Worm (Caenorhabditis elegans) whole organism, young adult: ENCODE results near the gene str-27.

Experiments used
- B0035.1 ChIP-seq: sonication (generic microtip); optimal IDR thresholded peaks from 2 replicates; lab custom pipeline; 2016; ENCODE audit warnings: missing genetic modification characterization, mild to moderate bottlenecking, missing compliant biosample characterization, missing genotype, missing genetic modification reagents
- C06A6.2 ChIP-seq: fragments of 200-800 bp; sonication (Bioruptor generic); conservative IDR thresholded peaks from 2 replicates; pipeline ENCODE4 v1.3.6; 2022; ENCODE audit warnings: missing genetic modification characterization, missing compliant biosample characterization
- C17E4.6 ChIP-seq: fragments of 200-800 bp; sonication (Bioruptor generic); IDR thresholded peaks from 2 replicates; pipeline ENCODE4 v1.3.6; 2022; ENCODE audit warnings: missing genetic modification reagents, missing genetic modification characterization, missing compliant biosample characterization
- D2030.7 ChIP-seq: fragments of 200-800 bp; sonication (Bioruptor generic); IDR thresholded peaks from 2 replicates; pipeline ENCODE4 v1.3.6; 2022; ENCODE audit warnings: missing genetic modification reagents, missing genetic modification characterization, missing compliant biosample characterization
- F22D6.2 ChIP-seq: sonication (generic microtip); optimal IDR thresholded peaks from 2 replicates; lab custom pipeline; 2016; ENCODE audit warnings: mild to moderate bottlenecking, missing genetic modification characterization, missing compliant biosample characterization
- F52B5.7 ChIP-seq: sonication (generic microtip); optimal IDR thresholded peaks from 2 replicates; lab custom pipeline; 2016; ENCODE audit warnings: mild to moderate bottlenecking, missing genetic modification characterization, missing compliant biosample characterization
- Y53G8AR.9 ChIP-seq: fragments of 200-800 bp; sonication (Bioruptor generic); conservative IDR thresholded peaks from 2 replicates; pipeline ENCODE4 v1.3.6; 2022; ENCODE audit warnings: missing genetic modification reagents, missing genetic modification characterization, missing compliant biosample characterization
- Y95B8A.8 ChIP-seq: fragments of 200-800 bp; sonication (Bioruptor generic); IDR thresholded peaks from 2 replicates; pipeline ENCODE4 v1.3.6; 2022; ENCODE audit warnings: missing genetic modification reagents, missing genetic modification characterization, missing compliant biosample characterization
- ZK185.1 ChIP-seq: sonication (generic microtip); optimal IDR thresholded peaks from 2 replicates; lab custom pipeline; 2016; ENCODE audit warnings: mild to moderate bottlenecking, missing genetic modification characterization, missing compliant biosample characterization; ENCODE audit not compliant: poor library complexity, severe bottlenecking
- ama-1 ChIP-seq, 3 experiments: fragments of 150-350 bp in 1 of 3; sonication (generic microtip) in 2 of 3; optimal IDR thresholded peaks; 2 replicates each; lab custom pipeline; 2014 to 2018; ENCODE audit warnings: missing biosample characterization in 2 of 3, missing genetic modification characterization in 2 of 3, missing genetic modification reagents in 2 of 3
- aptf-2 ChIP-seq: fragments of 200-800 bp; sonication (Bioruptor generic); conservative IDR thresholded peaks from 2 replicates; pipeline ENCODE4 v1.3.6; 2022; ENCODE audit warnings: missing genetic modification reagents, missing genetic modification characterization, missing compliant biosample characterization
- atf-7 ChIP-seq: sonication (generic microtip); optimal IDR thresholded peaks from 2 replicates; lab custom pipeline; 2017; ENCODE audit warnings: mild to moderate bottlenecking, missing genetic modification characterization, missing compliant biosample characterization
- athp-1 ChIP-seq: sonication (generic microtip); optimal IDR thresholded peaks from 2 replicates; lab custom pipeline; 2017; ENCODE audit warnings: mild to moderate bottlenecking, missing genetic modification characterization, missing compliant biosample characterization
- attf-6 ChIP-seq: fragments of 200-800 bp; sonication (Bioruptor generic); IDR thresholded peaks from 2 replicates; pipeline ENCODE4 v1.3.6; 2022; ENCODE audit warnings: missing genetic modification reagents, missing genetic modification characterization, missing compliant biosample characterization
- cebp-1 ChIP-seq, 2 experiments: fragments of 200-800 bp in 1 of 2; sonication (Bioruptor generic) in 1 of 2; sonication (generic microtip) in 1 of 2; IDR thresholded peaks in 1 of 2; optimal IDR thresholded peaks in 1 of 2; 2 replicates each; pipeline versions ENCODE4 v1.3.6 to Lab custom; 2017 to 2022; ENCODE audit warnings: missing compliant biosample characterization in 2 of 2, missing genetic modification characterization in 2 of 2, mild to moderate bottlenecking in 1 of 2, missing genetic modification reagents in 1 of 2, moderate library complexity in 1 of 2
- ceh-40 ChIP-seq: fragments of 200-800 bp; sonication (Bioruptor generic); IDR thresholded peaks from 2 replicates; pipeline ENCODE4 v1.3.6; 2022; ENCODE audit warnings: missing genetic modification characterization, missing compliant biosample characterization
- ceh-91 ChIP-seq: fragments of 200-800 bp; sonication (Bioruptor generic); IDR thresholded peaks from 2 replicates; pipeline ENCODE4 v1.3.6; 2022; ENCODE audit warnings: missing genetic modification reagents, missing genetic modification characterization, missing compliant biosample characterization
- chd-7 ChIP-seq: sonication (generic microtip); optimal IDR thresholded peaks from 2 replicates; lab custom pipeline; 2016; ENCODE audit warnings: mild to moderate bottlenecking, missing genetic modification characterization, moderate library complexity, missing compliant biosample characterization
- dox-1 ChIP-seq: fragments of 200-800 bp; sonication (Bioruptor generic); IDR thresholded peaks from 2 replicates; pipeline ENCODE4 v1.3.6; 2022; ENCODE audit warnings: missing genetic modification reagents, missing genetic modification characterization, missing compliant biosample characterization
- efl-1 ChIP-seq: fragments of 150-350 bp; optimal IDR thresholded peaks from 2 replicates; lab custom pipeline; 2014; ENCODE audit warnings: missing biosample characterization, missing genetic modification reagents, missing genetic modification characterization
- egrh-3 ChIP-seq: fragments of 200-800 bp; sonication (Bioruptor generic); IDR thresholded peaks from 2 replicates; pipeline ENCODE4 v1.3.6; 2022; ENCODE audit warnings: missing genetic modification reagents, missing genetic modification characterization, missing compliant biosample characterization
- ekl-4 ChIP-seq: fragments of 200-800 bp; sonication (Bioruptor generic); IDR thresholded peaks from 2 replicates; pipeline ENCODE4 v1.3.6; 2022; ENCODE audit warnings: missing genetic modification reagents, missing genetic modification characterization, missing compliant biosample characterization
- him-1 ChIP-seq: sonication (generic microtip); optimal IDR thresholded peaks from 2 replicates; lab custom pipeline; 2016; ENCODE audit warnings: missing genotype, missing genetic modification reagents, missing genetic modification characterization, missing compliant biosample characterization
- lsl-1 ChIP-seq: fragments of 200-800 bp; sonication (Bioruptor generic); optimal IDR thresholded peaks from 2 replicates; lab custom pipeline; 2018; ENCODE audit warnings: mild to moderate bottlenecking, missing genetic modification characterization, moderate library complexity, missing compliant biosample characterization
- madf-6 ChIP-seq: fragments of 200-800 bp; sonication (Bioruptor generic); IDR thresholded peaks from 2 replicates; pipeline ENCODE4 v1.3.6; 2022; ENCODE audit warnings: missing genetic modification reagents, missing genetic modification characterization, missing compliant biosample characterization
- madf-8 ChIP-seq: fragments of 200-800 bp; sonication (Bioruptor generic); conservative IDR thresholded peaks from 2 replicates; pipeline ENCODE4 v1.3.6; 2022; ENCODE audit warnings: missing genetic modification reagents, missing genetic modification characterization, missing compliant biosample characterization
- mcd-1 ChIP-seq: fragments of 200-800 bp; sonication (Bioruptor generic); IDR thresholded peaks from 2 replicates; pipeline ENCODE4 v1.3.6; 2022; ENCODE audit warnings: missing genetic modification reagents, missing genetic modification characterization, missing compliant biosample characterization
- nhr-120 ChIP-seq: fragments of 200-800 bp; sonication (Bioruptor generic); IDR thresholded peaks from 2 replicates; pipeline ENCODE4 v1.3.6; 2022; ENCODE audit warnings: missing genetic modification characterization, missing compliant biosample characterization
- nhr-80 ChIP-seq: sonication (generic microtip); optimal IDR thresholded peaks from 2 replicates; lab custom pipeline; 2016; ENCODE audit warnings: missing genetic modification characterization, missing compliant biosample characterization
- rcor-1 ChIP-seq: fragments of 200-800 bp; sonication (Bioruptor generic); IDR thresholded peaks from 2 replicates; pipeline ENCODE4 v1.3.6; 2022; ENCODE audit warnings: missing genetic modification reagents, missing genetic modification characterization, missing compliant biosample characterization
- repo-1 ChIP-seq: sonication (generic microtip); optimal IDR thresholded peaks from 2 replicates; lab custom pipeline; 2017; ENCODE audit warnings: mild to moderate bottlenecking, missing genetic modification characterization, missing compliant biosample characterization
- rpc-1 ChIP-seq, 2 experiments: fragments of 150-350 bp in 1 of 2; sonication (generic microtip) in 1 of 2; optimal IDR thresholded peaks; 2 replicates each; lab custom pipeline; 2014 to 2018; ENCODE audit warnings: missing biosample characterization in 1 of 2, missing genetic modification characterization in 1 of 2, missing genetic modification reagents in 1 of 2, missing genotype in 1 of 2
- snpc-1.1 ChIP-seq: sonication (generic microtip); optimal IDR thresholded peaks from 2 replicates; lab custom pipeline; 2017; ENCODE audit warnings: missing genetic modification characterization, mild to moderate bottlenecking, missing compliant biosample characterization, antibody characterized with exemption, moderate library complexity, missing genotype, missing genetic modification reagents; ENCODE audit not compliant: insufficient read depth
- snpc-3.4 ChIP-seq: sonication (generic microtip); optimal IDR thresholded peaks from 2 replicates; lab custom pipeline; 2017; ENCODE audit warnings: missing genetic modification characterization, mild to moderate bottlenecking, missing compliant biosample characterization, antibody characterized with exemption, moderate library complexity, missing genotype, missing genetic modification reagents
- snpc-4 ChIP-seq, 5 experiments: fragments of 150-350 bp in 1 of 5; sonication (generic microtip) in 4 of 5; optimal IDR thresholded peaks; 2 replicates each; lab custom pipeline; 2014 to 2018; ENCODE audit warnings: missing genetic modification characterization in 5 of 5, missing biosample characterization in 3 of 5, antibody characterized with exemption in 2 of 5, mild to moderate bottlenecking in 2 of 5, missing compliant biosample characterization in 2 of 5, missing genotype in 2 of 5, moderate library complexity in 2 of 5, missing genetic modification reagents in 1 of 5
- tbx-9 ChIP-seq: sonication (generic microtip); optimal IDR thresholded peaks from 2 replicates; lab custom pipeline; 2016; ENCODE audit warnings: borderline replicate concordance, missing genetic modification characterization, inconsistent platforms, missing compliant biosample characterization
- tlf-1 ChIP-seq: fragments of 200-800 bp; sonication (Bioruptor generic); optimal IDR thresholded peaks from 2 replicates; lab custom pipeline; 2018; ENCODE audit warnings: mild to moderate bottlenecking, missing genetic modification characterization, missing compliant biosample characterization
- unc-62 ChIP-seq: fragments of 150-350 bp; optimal IDR thresholded peaks from 2 replicates; lab custom pipeline; 2014; ENCODE audit warnings: missing biosample characterization, missing genetic modification reagents, missing genetic modification characterization
- xnd-1 ChIP-seq: sonication (generic microtip); optimal IDR thresholded peaks from 2 replicates; lab custom pipeline; 2016; ENCODE audit warnings: missing genotype, missing genetic modification reagents, missing genetic modification characterization, missing compliant biosample characterization
- zim-3 ChIP-seq: sonication (generic microtip); optimal IDR thresholded peaks from 2 replicates; lab custom pipeline; 2017; ENCODE audit warnings: mild to moderate bottlenecking, missing genetic modification characterization, moderate library complexity, missing compliant biosample characterization

str-27 gene

ce11 chrV:15766122-15766594 lies 30.5 kb upstream of the str-27 start, which contains the start of the genes haf-3 and F57A10.2 (continued):
- no peak for TF ChIP-seq cebp-1 (GFP tag; IDR thresholded peaks at IDR 0.05; lab: Robert Waterston, UW)
- peak; percentile 81 for TF ChIP-seq cebp-1 (tag; optimal IDR thresholded peaks at IDR 0.05; lab: Kevin White, UChicago)
- peak; percentile 55 for TF ChIP-seq atf-7 (tag; lab: Kevin White, UChicago)
- peak; percentile 82 for TF ChIP-seq ekl-4 (GFP tag; lab: Robert Waterston, UW)
- TF ChIP-seq nhr-120 (GFP tag; lab: Robert Waterston, UW): no peak
- peak; percentile 93 for TF ChIP-seq dox-1 (GFP tag; lab: Robert Waterston, UW)
- TF ChIP-seq ZK185.1 (tag; lab: Kevin White, UChicago): peak; percentile 75
- peak; percentile 67 for TF ChIP-seq ceh-91 (GFP tag; lab: Robert Waterston, UW)
- TF ChIP-seq him-1 (tag; lab: Kevin White, UChicago): peak; percentile 65
- peak; percentile 90 for TF ChIP-seq rcor-1
- TF ChIP-seq chd-7 (tag; lab: Kevin White, UChicago): peak; percentile 38
- TF ChIP-seq tlf-1 (GFP tag; lab: Kevin White, UChicago): peak; percentile 88
- TF ChIP-seq attf-6 (GFP tag; lab: Robert Waterston, UW): peak; percentile 84
- no peak for TF ChIP-seq B0035.1 (tag; lab: Kevin White, UChicago)
- TF ChIP-seq F22D6.2: peak; percentile 12
- peak; percentile 36 for TF ChIP-seq snpc-4 (GFP tag; optimal IDR thresholded peaks at IDR 0.05; lab: Kevin White, UChicago)
- peak; percentile 70 to 86 (median 81) for TF ChIP-seq snpc-4 (tag; optimal IDR thresholded peaks at IDR 0.05; lab: Kevin White, UChicago)
- peak; percentile 92 for TF ChIP-seq mcd-1 (GFP tag; lab: Robert Waterston, UW)
- TF ChIP-seq aptf-2 (GFP tag; lab: Robert Waterston, UW): no peak
- TF ChIP-seq Y95B8A.8 (GFP tag; lab: Robert Waterston, UW): no peak
- TF ChIP-seq F52B5.7 (tag; lab: Kevin White, UChicago): no peak
- peak; percentile 62 for TF ChIP-seq madf-8 (GFP tag; lab: Robert Waterston, UW)
- no peak for TF ChIP-seq rpc-1 (optimal IDR thresholded peaks at IDR 0.05; lab: Kevin White, UChicago)
- TF ChIP-seq rpc-1 (tag; optimal IDR thresholded peaks at IDR 0.05; lab: Kevin White, UChicago): no peak
- TF ChIP-seq snpc-1.1 (tag; lab: Kevin White, UChicago): peak; percentile 46
- peak; percentile 83 for TF ChIP-seq D2030.7
- no peak for TF ChIP-seq tbx-9 (tag; lab: Kevin White, UChicago)
- no peak for TF ChIP-seq athp-1
- TF ChIP-seq C17E4.6 (GFP tag; lab: Robert Waterston, UW): no peak
- TF ChIP-seq lsl-1 (GFP tag; lab: Kevin White, UChicago): peak; percentile 71
- peak; percentile 56 for TF ChIP-seq xnd-1 (tag; lab: Kevin White, UChicago)
- TF ChIP-seq madf-6 (GFP tag; lab: Robert Waterston, UW): peak; percentile 85
- no peak for TF ChIP-seq zim-3
- TF ChIP-seq egrh-3 (GFP tag; lab: Robert Waterston, UW): no peak
- no peak for TF ChIP-seq ama-1 (optimal IDR thresholded peaks at IDR 0.05; lab: Kevin White, UChicago)
- no peak for TF ChIP-seq ama-1 (GFP tag; optimal IDR thresholded peaks at IDR 0.05; lab: Kevin White, UChicago)
- peak; percentile 91 for TF ChIP-seq Y53G8AR.9 (GFP tag; lab: Robert Waterston, UW)
- TF ChIP-seq ceh-40 (GFP tag; lab: Robert Waterston, UW): no peak
- TF ChIP-seq nhr-80 (tag; lab: Kevin White, UChicago): peak; percentile 28
- peak; percentile 75 for TF ChIP-seq C06A6.2
- peak; percentile 83 for TF ChIP-seq snpc-3.4 (tag; lab: Kevin White, UChicago)
- no peak for TF ChIP-seq unc-62 (GFP tag; lab: Kevin White, UChicago)
- peak; percentile 90 for TF ChIP-seq efl-1
- TF ChIP-seq repo-1: peak; percentile 70
